Worm (Caenorhabditis elegans) whole organism, L3 larva: ENCODE data around the gene madf-3.
A peak's percentile ranks its signal among the peaks of the same experiment; 100 is the strongest.

ENCODE experiments used
- ZK546.5 ChIP-seq: sonication (generic microtip); optimal IDR thresholded peaks from 2 replicates; lab custom pipeline; 2017; ENCODE audit warnings: missing biosample characterization, missing genetic modification characterization
- ceh-16 ChIP-seq: sonication (generic microtip); optimal IDR thresholded peaks from 2 replicates; lab custom pipeline; 2017; ENCODE audit warnings: missing biosample characterization, missing genetic modification characterization
- ceh-28 ChIP-seq: fragments of 150-350 bp; optimal IDR thresholded peaks from 2 replicates; lab custom pipeline; 2014; ENCODE audit warnings: missing biosample characterization, missing genetic modification reagents, missing genetic modification characterization
- ceh-82 ChIP-seq: fragments of 150-350 bp; optimal IDR thresholded peaks from 2 replicates; lab custom pipeline; 2014; ENCODE audit warnings: missing biosample characterization, missing genetic modification characterization
- ceh-9 ChIP-seq: sonication (generic microtip); optimal IDR thresholded peaks from 2 replicates; lab custom pipeline; 2018; ENCODE audit warnings: missing biosample characterization, missing genetic modification characterization
- egl-27 ChIP-seq: sonication (generic microtip); optimal IDR thresholded peaks from 4 replicates; lab custom pipeline; 2017; ENCODE audit warnings: missing biosample characterization, missing genetic modification reagents, missing genetic modification characterization
- egl-5 ChIP-seq: fragments of 150-350 bp; optimal IDR thresholded peaks from 2 replicates; lab custom pipeline; 2017; ENCODE audit warnings: missing biosample characterization, missing genetic modification reagents, missing genetic modification characterization, inconsistent platforms
- elt-1 ChIP-seq: fragments of 150-350 bp; optimal IDR thresholded peaks from 2 replicates; lab custom pipeline; 2014; ENCODE audit warnings: missing biosample characterization, missing genetic modification characterization
- elt-2 ChIP-seq: sonication (generic microtip); optimal IDR thresholded peaks from 2 replicates; lab custom pipeline; 2016; ENCODE audit warnings: missing genetic modification reagents, mild to moderate bottlenecking, missing genetic modification characterization, missing compliant biosample characterization
- elt-3 ChIP-seq, 3 experiments: fragments of 150-350 bp in 1 of 3; sonication (generic microtip) in 2 of 3; optimal IDR thresholded peaks; 2 replicates in 2 of 3; 4 replicates in 1 of 3; lab custom pipeline; 2014 to 2017; ENCODE audit warnings: missing biosample characterization in 3 of 3, missing genetic modification characterization in 3 of 3
- fkh-10 ChIP-seq: sonication (generic microtip); optimal IDR thresholded peaks from 2 replicates; lab custom pipeline; 2017; ENCODE audit warnings: missing biosample characterization, missing genetic modification reagents, missing genetic modification characterization
- fkh-2 ChIP-seq: fragments of 150-350 bp; optimal IDR thresholded peaks from 2 replicates; lab custom pipeline; 2014; ENCODE audit warnings: missing biosample characterization, missing genetic modification reagents, missing genetic modification characterization
- jun-1 ChIP-seq: fragments of 150-350 bp; optimal IDR thresholded peaks from 2 replicates; lab custom pipeline; 2014; ENCODE audit warnings: missing biosample characterization, missing genetic modification reagents, missing genetic modification characterization
- lsy-12 ChIP-seq: sonication (generic microtip); optimal IDR thresholded peaks from 2 replicates; lab custom pipeline; 2016; ENCODE audit warnings: mild to moderate bottlenecking, missing genetic modification characterization, missing compliant biosample characterization
- mml-1 ChIP-seq: fragments of 150-350 bp; sonication (generic microtip); optimal IDR thresholded peaks from 3 replicates; lab custom pipeline; 2014; ENCODE audit warnings: missing biosample characterization, missing genetic modification characterization
- nfya-1 ChIP-seq: sonication (generic microtip); optimal IDR thresholded peaks from 2 replicates; lab custom pipeline; 2017; ENCODE audit warnings: missing genetic modification characterization, mild to moderate bottlenecking, missing compliant biosample characterization, antibody characterized with exemption, moderate library complexity; ENCODE audit not compliant: insufficient read depth
- nhr-11 ChIP-seq: fragments of 150-350 bp; optimal IDR thresholded peaks from 2 replicates; lab custom pipeline; 2014; ENCODE audit warnings: missing biosample characterization, missing genetic modification characterization
- nhr-12 ChIP-seq: fragments of 150-350 bp; optimal IDR thresholded peaks from 2 replicates; lab custom pipeline; 2014; ENCODE audit warnings: missing biosample characterization, missing genetic modification characterization
- nhr-237 ChIP-seq: fragments of 150-350 bp; optimal IDR thresholded peaks from 2 replicates; lab custom pipeline; 2014; ENCODE audit warnings: missing biosample characterization, missing genetic modification characterization
- nhr-25 ChIP-seq: sonication (generic microtip); optimal IDR thresholded peaks from 2 replicates; lab custom pipeline; 2017; ENCODE audit warnings: missing biosample characterization, missing genetic modification characterization
- nhr-43 ChIP-seq: sonication (generic microtip); optimal IDR thresholded peaks from 2 replicates; lab custom pipeline; 2016; ENCODE audit warnings: mild to moderate bottlenecking, missing genetic modification characterization, missing compliant biosample characterization; ENCODE audit not compliant: poor library complexity, severe bottlenecking
- nhr-67 ChIP-seq: fragments of 150-350 bp; optimal IDR thresholded peaks from 2 replicates; lab custom pipeline; 2014; ENCODE audit warnings: missing biosample characterization, missing genetic modification characterization
- nhr-76 ChIP-seq: fragments of 150-350 bp; sonication (generic microtip); optimal IDR thresholded peaks from 5 replicates; lab custom pipeline; 2014; ENCODE audit warnings: missing biosample characterization, missing genetic modification characterization
- nhr-77 ChIP-seq: fragments of 150-350 bp; optimal IDR thresholded peaks from 2 replicates; lab custom pipeline; 2014; ENCODE audit warnings: missing biosample characterization, missing genetic modification characterization
- sea-2 ChIP-seq: fragments of 150-350 bp; sonication (generic microtip); optimal IDR thresholded peaks from 4 replicates; lab custom pipeline; 2014; ENCODE audit warnings: missing biosample characterization, missing genetic modification reagents, missing genetic modification characterization
- tbx-2 ChIP-seq: sonication (generic microtip); optimal IDR thresholded peaks from 2 replicates; lab custom pipeline; 2016; ENCODE audit warnings: mild to moderate bottlenecking, missing genetic modification characterization, missing compliant biosample characterization
- unc-39 ChIP-seq: sonication (generic microtip); optimal IDR thresholded peaks from 4 replicates; lab custom pipeline; 2017; ENCODE audit warnings: missing biosample characterization, missing genetic modification characterization
- unc-62 ChIP-seq: fragments of 150-350 bp; sonication (generic microtip); optimal IDR thresholded peaks from 4 replicates; lab custom pipeline; 2014; ENCODE audit warnings: missing biosample characterization, missing genetic modification reagents, missing genetic modification characterization
- zag-1 ChIP-seq: fragments of 150-350 bp; optimal IDR thresholded peaks from 2 replicates; lab custom pipeline; 2014; ENCODE audit warnings: missing biosample characterization, missing genetic modification characterization
- ztf-11 ChIP-seq: fragments of 150-350 bp; optimal IDR thresholded peaks from 2 replicates; lab custom pipeline; 2014; ENCODE audit warnings: missing biosample characterization, missing genetic modification characterization
- ztf-4 ChIP-seq: fragments of 150-350 bp; optimal IDR thresholded peaks from 2 replicates; lab custom pipeline; 2014; ENCODE audit warnings: missing biosample characterization, missing genetic modification characterization

The madf-3 gene

ce11 chrII:4328716-4329115 is 5.8 kb upstream of the madf-3 start, which contains the start of gene H20J04.4:
TSS of gene H20J04.4 (plus strand) at chrII:4329016.
- TF ChIP-seq ceh-28 (tag; lab: Kevin White, UChicago) (peak; percentile 10), unc-62 (GFP tag; lab: Kevin White, UChicago) (no peak), ceh-82 (no peak)
- TF ChIP-seq, all 47 proteins: peak for 1

- no peak for TF ChIP-seq egl-27 (tag; lab: Kevin White, UChicago)
- TF ChIP-seq nhr-76 (tag; lab: Kevin White, UChicago) = no peak
- TF ChIP-seq nfya-1 (tag; lab: Kevin White, UChicago) = peak; percentile 84
- TF ChIP-seq fkh-10 = no peak
Observed at ce11 chrII:4337731-4338130, 3.2 kb downstream of the madf-3 start.

ce11 chrII:4339882-4340281 is 5.3 kb downstream of the madf-3 start, which contains the start of gene athp-2:
TSS of gene athp-2 (plus strand) at chrII:4340182.
- TF ChIP-seq ZK546.5 (tag; lab: Kevin White, UChicago) = no peak
- TF ChIP-seq ceh-9 (tag; lab: Kevin White, UChicago) = no peak

- TF ChIP-seq nfya-1 (tag; lab: Kevin White, UChicago) (peak; percentile 99), ceh-28 (tag; lab: Kevin White, UChicago) (no peak)
Observed at ce11 chrII:4341484-4341883, 6.9 kb downstream of the madf-3 start.

- TF ChIP-seq nhr-67 = no peak
- no peak for TF ChIP-seq nhr-11 (tag; lab: Kevin White, UChicago)
- no peak for TF ChIP-seq elt-3 (tag; optimal IDR thresholded peaks at IDR 0.05; lab: Kevin White, UChicago)
- no peak for TF ChIP-seq nhr-43 (tag; lab: Kevin White, UChicago)
- TF ChIP-seq zag-1 (tag; lab: Kevin White, UChicago) = no peak
- TF ChIP-seq ceh-9 (tag; lab: Kevin White, UChicago) = no peak
- no peak for TF ChIP-seq nfya-1 (tag; lab: Kevin White, UChicago)
- TF ChIP-seq nhr-237 (tag; lab: Kevin White, UChicago) = no peak
- TF ChIP-seq nhr-76 (tag; lab: Kevin White, UChicago) = no peak
- no peak for TF ChIP-seq egl-27 (tag; lab: Kevin White, UChicago)
- TF ChIP-seq fkh-10 = no peak
- no peak for TF ChIP-seq unc-62 (GFP tag; lab: Kevin White, UChicago)
- TF ChIP-seq tbx-2 = no peak
- TF ChIP-seq elt-2 (tag; lab: Kevin White, UChicago) = no peak
Observed at ce11 chrII:4344317-4344716, 9.8 kb downstream of the madf-3 start.

- TF ChIP-seq nhr-11 (tag; lab: Kevin White, UChicago) (no peak), unc-62 (GFP tag; lab: Kevin White, UChicago) (no peak), ceh-16 (tag; lab: Kevin White, UChicago) (no peak), ztf-4 (tag; lab: Kevin White, UChicago) (no peak), nhr-77 (tag; lab: Kevin White, UChicago) (no peak), unc-39 (no peak), lsy-12 (tag; lab: Kevin White, UChicago) (no peak), nhr-76 (tag; lab: Kevin White, UChicago) (no peak), sea-2 (no peak), ceh-82 (no peak), ZK546.5 (tag; lab: Kevin White, UChicago) (no peak), fkh-2 (no peak), ztf-11 (no peak), mml-1 (tag; lab: Kevin White, UChicago) (no peak), egl-5 (tag; lab: Kevin White, UChicago) (no peak), jun-1 (tag; lab: Kevin White, UChicago) (no peak), nhr-25 (tag; lab: Kevin White, UChicago) (no peak), nhr-12 (tag; lab: Kevin White, UChicago) (no peak), nfya-1 (tag; lab: Kevin White, UChicago) (no peak), elt-1 (tag; lab: Kevin White, UChicago) (no peak)
- TF ChIP-seq, all 47 proteins: peak for 0
Observed at ce11 chrII:4350888-4351287, 16.3 kb downstream of the madf-3 start, which contains the start of gene H20J04.9. TSS of gene H20J04.9 (plus strand) at chrII:4351188.
